Fruit fly (Drosophila melanogaster) whole organism, embryonic: ENCODE results near the gene ana1.

ENCODE experiments used
- Atf6 ChIP-seq: fragments of 200-800 bp; sonication (Bioruptor generic); IDR thresholded peaks from 2 replicates; pipeline ENCODE4 v1.3.6; 2022; ENCODE audit warnings: missing biosample characterization, missing genetic modification characterization
- CG11247 ChIP-seq: fragments of 200-800 bp; sonication (Bioruptor generic); IDR thresholded peaks from 2 replicates; pipeline ENCODE4 v1.3.6; 2022; ENCODE audit warnings: missing biosample characterization, missing genetic modification characterization
- CG11696 ChIP-seq: fragments of 200-800 bp; sonication (Bioruptor generic); IDR thresholded peaks from 2 replicates; pipeline ENCODE4 v1.3.6; 2022; ENCODE audit warnings: missing biosample characterization, missing genetic modification characterization
- CG12071 ChIP-seq: fragments of 200-800 bp; sonication (Bioruptor generic); optimal IDR thresholded peaks from 3 replicates; lab custom pipeline; 2018; ENCODE audit warnings: missing biosample characterization, mild to moderate bottlenecking, missing genetic modification characterization
- CG12219 ChIP-seq: fragments of 200-800 bp; sonication (Bioruptor generic); optimal IDR thresholded peaks from 3 replicates; lab custom pipeline; 2018; ENCODE audit warnings: missing biosample characterization, mild to moderate bottlenecking, missing genetic modification characterization
- CG13287 ChIP-seq: fragments of 200-800 bp; sonication (Bioruptor generic); IDR thresholded peaks from 2 replicates; pipeline ENCODE4 v1.3.6; 2022; ENCODE audit warnings: missing biosample characterization, missing genetic modification characterization; ENCODE audit not compliant: partially characterized antibody
- CG14860 ChIP-seq: fragments of 200-800 bp; sonication (Bioruptor generic); IDR thresholded peaks from 3 replicates; pipeline ENCODE4 v1.3.6; 2022; ENCODE audit warnings: missing biosample characterization, missing genetic modification characterization; ENCODE audit not compliant: partially characterized antibody
- CG15601 ChIP-seq: fragments of 200-800 bp; sonication (Bioruptor generic); optimal IDR thresholded peaks from 3 replicates; lab custom pipeline; 2019; ENCODE audit warnings: missing biosample characterization, mild to moderate bottlenecking, missing genetic modification characterization, moderate library complexity
- CG15696 ChIP-seq: fragments of 200-800 bp; sonication (Bioruptor generic); optimal IDR thresholded peaks from 2 replicates; lab custom pipeline; 2019; ENCODE audit warnings: missing biosample characterization, mild to moderate bottlenecking, missing genetic modification characterization, moderate library complexity
- CG1602 ChIP-seq: fragments of 200-800 bp; sonication (Bioruptor generic); optimal IDR thresholded peaks from 3 replicates; lab custom pipeline; 2016; ENCODE audit warnings: missing biosample characterization, missing genetic modification characterization
- CG1647 ChIP-seq: fragments of 200-800 bp; sonication (Bioruptor generic); optimal IDR thresholded peaks from 3 replicates; lab custom pipeline; 2016; ENCODE audit warnings: missing biosample characterization, missing genetic modification characterization
- CG30020 ChIP-seq: fragments of 200-800 bp; optimal IDR thresholded peaks from 2 replicates; lab custom pipeline; 2019; ENCODE audit warnings: missing biosample characterization, mild to moderate bottlenecking, missing genetic modification characterization, moderate library complexity
- CG31224 ChIP-seq: fragments of 200-800 bp; sonication (Bioruptor generic); IDR thresholded peaks from 2 replicates; pipeline ENCODE4 v1.3.6; 2022; ENCODE audit warnings: missing biosample characterization, missing genetic modification characterization
- CG31365 ChIP-seq: fragments of 200-800 bp; sonication (Bioruptor generic); optimal IDR thresholded peaks from 2 replicates; lab custom pipeline; 2018; ENCODE audit warnings: missing biosample characterization, mild to moderate bottlenecking, missing genetic modification characterization
- CG3847 ChIP-seq: fragments of 200-800 bp; sonication (Bioruptor generic); IDR thresholded peaks from 2 replicates; pipeline ENCODE4 v1.3.6; 2022; ENCODE audit warnings: missing biosample characterization, missing genetic modification characterization
- CG5245 ChIP-seq: fragments of 200-800 bp; sonication (Bioruptor generic); optimal IDR thresholded peaks from 3 replicates; lab custom pipeline; 2016; ENCODE audit warnings: missing biosample characterization, missing genetic modification characterization
- CG6654 ChIP-seq: fragments of 200-800 bp; sonication (Bioruptor generic); optimal IDR thresholded peaks from 2 replicates; lab custom pipeline; 2017; ENCODE audit warnings: missing biosample characterization, mild to moderate bottlenecking, missing genetic modification characterization
- CG7963 ChIP-seq: fragments of 200-800 bp; sonication (Bioruptor generic); IDR thresholded peaks from 3 replicates; pipeline ENCODE4 v1.3.6; 2022; ENCODE audit warnings: missing biosample characterization, missing genetic modification characterization; ENCODE audit not compliant: partially characterized antibody
- CG8478 ChIP-seq: fragments of >200 bp; optimal IDR thresholded peaks from 2 replicates; lab custom pipeline; 2018
- CG9932 ChIP-seq: fragments of 200-800 bp; sonication (Bioruptor generic); IDR thresholded peaks from 2 replicates; pipeline ENCODE4 v1.3.6; 2022; ENCODE audit warnings: missing biosample characterization, missing genetic modification characterization
- CkIIα-i1 ChIP-seq: fragments of 200-800 bp; sonication (Bioruptor generic); IDR thresholded peaks from 2 replicates; pipeline ENCODE4 v1.3.6; 2022; ENCODE audit warnings: missing biosample characterization, missing genetic modification characterization
- D ChIP-seq, 2 experiments: fragments of 200-800 bp in 1 of 2; fragments of >200 bp in 1 of 2; sonication (Bioruptor generic) in 1 of 2; optimal IDR thresholded peaks; 2 replicates in 1 of 2; 3 replicates in 1 of 2; lab custom pipeline; 2017; ENCODE audit warnings: mild to moderate bottlenecking in 1 of 2, missing biosample characterization in 1 of 2, missing genetic modification characterization in 1 of 2, missing genetic modification reagents in 1 of 2
- Dp ChIP-seq: fragments of 200-800 bp; sonication (Bioruptor generic); optimal IDR thresholded peaks from 2 replicates; lab custom pipeline; 2018; ENCODE audit warnings: missing biosample characterization, mild to moderate bottlenecking, missing genetic modification characterization, moderate library complexity
- Dref ChIP-seq: fragments of 200-800 bp; sonication (Bioruptor generic); IDR thresholded peaks from 2 replicates; pipeline ENCODE4 v1.3.6; 2022; ENCODE audit warnings: missing biosample characterization, missing genetic modification characterization
- H15 ChIP-seq: fragments of 200-800 bp; sonication (Bioruptor generic); IDR thresholded peaks from 3 replicates; pipeline ENCODE4 v1.3.6; 2022; ENCODE audit warnings: missing biosample characterization, missing genetic modification characterization
- HLHmδ ChIP-seq: fragments of 200-800 bp; sonication (Bioruptor generic); optimal IDR thresholded peaks from 2 replicates; lab custom pipeline; 2018; ENCODE audit warnings: missing biosample characterization, mild to moderate bottlenecking, missing genetic modification characterization, moderate library complexity
- Hr39 ChIP-seq: fragments of >200 bp; optimal IDR thresholded peaks from 2 replicates; lab custom pipeline; 2017
- Hr78 ChIP-seq, 2 experiments: fragments of 200-800 bp in 1 of 2; fragments of >200 bp in 1 of 2; sonication (Bioruptor generic) in 1 of 2; optimal IDR thresholded peaks; 2 replicates each; lab custom pipeline; 2017 to 2019; ENCODE audit warnings: missing biosample characterization in 2 of 2, missing genetic modification characterization in 2 of 2, mild to moderate bottlenecking in 1 of 2, moderate library complexity in 1 of 2
- Neu2 ChIP-seq: fragments of 200-800 bp; sonication (Bioruptor generic); optimal IDR thresholded peaks from 3 replicates; lab custom pipeline; 2016; ENCODE audit warnings: missing biosample characterization, missing genetic modification characterization, borderline replicate concordance
- Oli ChIP-seq: fragments of 200-800 bp; sonication (Bioruptor generic); optimal IDR thresholded peaks from 2 replicates; lab custom pipeline; 2018; ENCODE audit warnings: missing biosample characterization, mild to moderate bottlenecking, missing genetic modification characterization, moderate library complexity
- Ravus ChIP-seq: fragments of 200-800 bp; sonication (Bioruptor generic); IDR thresholded peaks from 2 replicates; pipeline ENCODE4 v1.3.6; 2022; ENCODE audit warnings: missing biosample characterization, missing genetic modification characterization
- Sry-δ ChIP-seq: fragments of 200-800 bp; sonication (Bioruptor generic); optimal IDR thresholded peaks from 2 replicates; lab custom pipeline; 2016; ENCODE audit warnings: missing biosample characterization, missing genetic modification characterization
- aop ChIP-seq: fragments of 200-800 bp; sonication (Bioruptor generic); IDR thresholded peaks from 2 replicates; pipeline ENCODE4 v1.3.6; 2022; ENCODE audit warnings: missing biosample characterization, missing genetic modification characterization
- ap ChIP-seq: fragments of 200-800 bp; sonication (Bioruptor generic); IDR thresholded peaks from 2 replicates; pipeline ENCODE4 v1.3.6; 2022; ENCODE audit warnings: missing biosample characterization, missing genetic modification characterization
- bigmax ChIP-seq: fragments of 200-800 bp; sonication (Bioruptor generic); optimal IDR thresholded peaks from 2 replicates; lab custom pipeline; 2018; ENCODE audit warnings: missing biosample characterization, mild to moderate bottlenecking, missing genetic modification characterization
- btn ChIP-seq: fragments of 200-800 bp; sonication (Bioruptor generic); optimal IDR thresholded peaks from 2 replicates; lab custom pipeline; 2016; ENCODE audit warnings: missing biosample characterization, missing genetic modification characterization
- chn ChIP-seq: fragments of 200-800 bp; sonication (Bioruptor generic); optimal IDR thresholded peaks from 2 replicates; lab custom pipeline; 2016; ENCODE audit warnings: missing biosample characterization, missing genetic modification characterization
- corto ChIP-seq: fragments of 200-800 bp; sonication (Bioruptor generic); optimal IDR thresholded peaks from 2 replicates; lab custom pipeline; 2016; ENCODE audit warnings: missing biosample characterization, mild to moderate bottlenecking, missing genetic modification characterization, moderate library complexity
- crol ChIP-seq: fragments of 200-800 bp; sonication (Bioruptor generic); IDR thresholded peaks from 2 replicates; pipeline ENCODE4 v1.3.6; 2022; ENCODE audit warnings: missing biosample characterization, missing genetic modification characterization
- dysf ChIP-seq: fragments of 200-800 bp; sonication (Bioruptor generic); IDR thresholded peaks from 3 replicates; pipeline ENCODE4 v1.3.6; 2022; ENCODE audit warnings: missing biosample characterization, missing genetic modification characterization
- klu ChIP-seq: fragments of 200-800 bp; sonication (Bioruptor generic); IDR thresholded peaks from 2 replicates; pipeline ENCODE4 v1.3.6; 2022; ENCODE audit warnings: missing biosample characterization, missing genetic modification characterization
- maf-S ChIP-seq: fragments of 200-800 bp; sonication (Bioruptor generic); optimal IDR thresholded peaks from 2 replicates; lab custom pipeline; 2016; ENCODE audit warnings: missing biosample characterization, missing genetic modification characterization
- p53 ChIP-seq: fragments of 200-800 bp; sonication (Bioruptor generic); optimal IDR thresholded peaks from 2 replicates; lab custom pipeline; 2016; ENCODE audit warnings: missing biosample characterization, missing genetic modification characterization
- pan ChIP-seq, 4 experiments: fragments of >200 bp in 3 of 4; fragments of 200-800 bp in 1 of 4; sonication (Bioruptor generic) in 1 of 4; optimal IDR thresholded peaks in 3 of 4; IDR thresholded peaks in 1 of 4; 2 replicates each; pipeline versions ENCODE4 v1.3.6 to Lab custom; 2017 to 2022; ENCODE audit warnings: missing biosample characterization in 2 of 4, missing genetic modification characterization in 2 of 4, mixed read lengths in 1 of 4
- pb ChIP-seq: fragments of 200-800 bp; sonication (Bioruptor generic); optimal IDR thresholded peaks from 3 replicates; lab custom pipeline; 2016; ENCODE audit warnings: missing biosample characterization, missing genetic modification characterization
- row ChIP-seq: fragments of 200-800 bp; sonication (Bioruptor generic); IDR thresholded peaks from 3 replicates; pipeline ENCODE4 v1.3.6; 2022; ENCODE audit warnings: missing biosample characterization, missing genetic modification characterization
- sd ChIP-seq: fragments of 200-800 bp; sonication (Bioruptor generic); optimal IDR thresholded peaks from 3 replicates; lab custom pipeline; 2018; ENCODE audit warnings: missing biosample characterization, mild to moderate bottlenecking, missing genetic modification characterization, moderate library complexity
- tap ChIP-seq: fragments of 200-800 bp; optimal IDR thresholded peaks from 3 replicates; lab custom pipeline; 2019; ENCODE audit warnings: missing biosample characterization, mild to moderate bottlenecking, missing genetic modification characterization, moderate library complexity
- tgo ChIP-seq: fragments of 200-800 bp; sonication (Bioruptor generic); IDR thresholded peaks from 3 replicates; pipeline ENCODE4 v1.3.6; 2022; ENCODE audit warnings: missing biosample characterization, missing genetic modification characterization
- zfh1 ChIP-seq: fragments of 200-800 bp; sonication (Bioruptor generic); IDR thresholded peaks from 3 replicates; pipeline ENCODE4 v1.3.6; 2022; ENCODE audit warnings: missing biosample characterization, missing genetic modification characterization

Gene ana1

DNA sequence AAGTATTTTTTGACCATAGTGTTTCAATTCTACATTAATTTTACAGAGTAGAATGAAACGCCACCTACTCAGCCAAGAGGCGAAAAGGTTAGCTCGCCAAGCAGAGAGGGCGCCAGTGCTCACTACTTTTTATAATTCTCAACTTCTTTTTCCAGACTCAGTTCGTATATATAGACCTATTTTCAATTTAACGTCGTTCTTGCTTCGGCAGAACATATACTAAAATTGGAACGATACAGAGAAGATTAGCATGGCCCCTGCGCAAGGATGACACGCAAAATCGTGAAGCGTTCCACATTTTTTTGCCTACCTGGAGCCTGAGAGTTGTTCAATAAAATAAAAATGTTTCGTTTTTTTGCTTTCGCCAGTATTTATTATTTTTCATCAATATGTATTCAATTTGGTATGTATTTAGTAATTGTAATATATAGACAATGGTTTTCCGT is 26.7 kb downstream of the ana1 start (continued):
- no peak for TF ChIP-seq CG12219 (GFP tag; lab: Kevin White, UChicago)
- peak; percentile 96 for TF ChIP-seq CG15601 (tag; lab: Kevin White, UChicago)
- TF ChIP-seq klu (GFP tag; lab: Robert Waterston, UW): 0 out of 2 replicates have a peak, but pooled peaks have one; percentile 15
- 0 out of 2 replicates have a peak, but pooled peaks have one; percentile 23 for TF ChIP-seq CG31224 (GFP tag; lab: Robert Waterston, UW)
- peak; percentile 83 for TF ChIP-seq CG11247 (GFP tag; lab: Robert Waterston, UW)
- peak; percentile 72; the same call in 2 of the 3 replicates for TF ChIP-seq tgo (GFP tag; lab: Robert Waterston, UW)
- TF ChIP-seq Hr78 (GFP tag; optimal IDR thresholded peaks at IDR 0.05; lab: Kevin White, UChicago): no peak
- TF ChIP-seq crol: no peak
- TF ChIP-seq corto (GFP tag; lab: Kevin White, UChicago): no peak
- peak; percentile 51; the same call in 1 of the 2 replicates for TF ChIP-seq Atf6
- peak; percentile 61 for TF ChIP-seq CG1602
- no peak for TF ChIP-seq CG11696 (GFP tag; lab: Robert Waterston, UW)
- no peak for TF ChIP-seq Dref (GFP tag; lab: Robert Waterston, UW)
- TF ChIP-seq ap (GFP tag; lab: Robert Waterston, UW): 0 out of 2 replicates have a peak, but pooled peaks have one; percentile 4
- TF ChIP-seq p53 (GFP tag; lab: Kevin White, UChicago): peak; percentile 28
- TF ChIP-seq pb (GFP tag; lab: Kevin White, UChicago): no peak
- peak; percentile 59 for TF ChIP-seq CG31365 (tag; lab: Kevin White, UChicago)
- TF ChIP-seq H15 (GFP tag; lab: Robert Waterston, UW): peak; percentile 71; the same call in 2 of the 3 replicates
- no peak for TF ChIP-seq tap (tag; lab: Kevin White, UChicago)
- TF ChIP-seq CG12071 (GFP tag; lab: Kevin White, UChicago): no peak
- TF ChIP-seq bigmax: no peak
- peak; percentile 60 for TF ChIP-seq CG3847 (GFP tag; lab: Robert Waterston, UW)
- TF ChIP-seq Hr39 (lab: Kevin White, UChicago): no peak
- TF ChIP-seq CG7963 (GFP tag; lab: Robert Waterston, UW): peak; percentile 87
- TF ChIP-seq CG8478: no peak
- TF ChIP-seq D (optimal IDR thresholded peaks at IDR 0.05; lab: Kevin White, UChicago): no peak
- no peak for TF ChIP-seq D (GFP tag; optimal IDR thresholded peaks at IDR 0.05; lab: Kevin White, UChicago)
- no peak for TF ChIP-seq HLHmδ (GFP tag; lab: Kevin White, UChicago)
- TF ChIP-seq CG1647 (GFP tag; lab: Kevin White, UChicago): peak; percentile 5
- peak; percentile 76 for TF ChIP-seq zfh1
- no peak for TF ChIP-seq sd (tag; lab: Kevin White, UChicago)
- TF ChIP-seq aop (GFP tag; lab: Robert Waterston, UW): no peak
- peak; percentile 63 for TF ChIP-seq CG13287
- TF ChIP-seq Dp: peak; percentile 18
- TF ChIP-seq dysf (GFP tag; lab: Robert Waterston, UW): peak; percentile 73; the same call in 2 of the 3 replicates
- no peak for TF ChIP-seq Ravus (GFP tag; lab: Robert Waterston, UW)
- TF ChIP-seq chn: peak; percentile 55
- TF ChIP-seq pan (optimal IDR thresholded peaks at IDR 0.05; lab: Kevin White, UChicago): no peak
- TF ChIP-seq pan (GFP tag; optimal IDR thresholded peaks at IDR 0.05 in 1 of 2, IDR thresholded peaks at IDR 0.05 in 1 of 2): peak in 1 of 2 experiments; percentile 72
- no peak for TF ChIP-seq CG6654 (GFP tag; lab: Kevin White, UChicago)
- no peak; the same call in 2 of the 3 replicates for TF ChIP-seq row
- peak; percentile 34 for TF ChIP-seq Oli
- peak; percentile 81 for TF ChIP-seq CG14860 (GFP tag; lab: Robert Waterston, UW)
- TF ChIP-seq CG5245 (GFP tag; lab: Kevin White, UChicago): peak; percentile 87
- no peak for TF ChIP-seq CkIIα-i1 (GFP tag; lab: Robert Waterston, UW)
- TF ChIP-seq Neu2 (GFP tag; lab: Kevin White, UChicago): no peak
- TF ChIP-seq CG9932: no peak
- TF ChIP-seq CG15696: peak; percentile 61
- TF ChIP-seq Sry-δ: peak; percentile 39
- TF ChIP-seq maf-S (GFP tag; lab: Kevin White, UChicago): peak; percentile 24
- peak; percentile 7 for TF ChIP-seq btn
- TF ChIP-seq CG30020: no peak
